Worm (Caenorhabditis elegans) whole organism, L2 larva: ENCODE data around the gene F08H9.3.

Experiments
- aly-2 ChIP-seq: fragments of 150-350 bp; optimal IDR thresholded peaks from 2 replicates; lab custom pipeline; 2014; ENCODE audit warnings: missing biosample characterization, missing genetic modification characterization
- ceh-82 ChIP-seq: fragments of 150-350 bp; optimal IDR thresholded peaks from 2 replicates; lab custom pipeline; 2014; ENCODE audit warnings: missing biosample characterization, missing genetic modification characterization
- fos-1 ChIP-seq: fragments of 150-350 bp; optimal IDR thresholded peaks from 2 replicates; lab custom pipeline; 2014; ENCODE audit warnings: missing biosample characterization, missing genetic modification characterization

- no peak for TF ChIP-seq fos-1
- TF ChIP-seq ceh-82 (tag; lab: Kevin White, UChicago): no peak
- TF ChIP-seq aly-2: no peak
These were observed 44.9 kb upstream of the F08H9.3 start, which contains the start of gene R02D5.1 for ce11 chrV:14508005-14508521.
